Fruit fly (Drosophila melanogaster): ENCODE results near the gene Exo84.

The Exo84 gene

dm6 chr3R:26042131-26042885 is 9.7 kb downstream of the Exo84 start (continued):
- TF ChIP-seq bab2 (GFP tag; optimal IDR thresholded peaks at IDR 0.05), result peak; percentile 98
- TF ChIP-seq pzg (GFP tag; optimal IDR thresholded peaks at IDR 0.05), result peak; percentile 33
- peak; percentile 93 for TF ChIP-seq CG17385 (GFP tag; optimal IDR thresholded peaks at IDR 0.05)
- TF ChIP-seq row (GFP tag; IDR thresholded peaks at IDR 0.05), result peak; percentile 97
- peak; percentile 90 for TF ChIP-seq kay (GFP tag; optimal IDR thresholded peaks at IDR 0.05)
- peak; percentile 91 for TF ChIP-seq emc (GFP tag; optimal IDR thresholded peaks at IDR 0.05)
- TF ChIP-seq CG6813 (GFP tag; optimal IDR thresholded peaks at IDR 0.05), result peak; percentile 94
- peak; percentile 53 for TF ChIP-seq Kr (GFP tag; optimal IDR thresholded peaks at IDR 0.05)
- peak; percentile 44 for TF ChIP-seq bigmax (GFP tag; optimal IDR thresholded peaks at IDR 0.05)
- TF ChIP-seq MBD-R2 (GFP tag; IDR thresholded peaks at IDR 0.05), result peak; percentile 94
- peak; percentile 99 for TF ChIP-seq Drgx (GFP tag; IDR thresholded peaks at IDR 0.05)
- peak; percentile 86 for TF ChIP-seq ac (GFP tag; optimal IDR thresholded peaks at IDR 0.05)
- peak; percentile 90 for TF ChIP-seq sima (GFP tag; optimal IDR thresholded peaks at IDR 0.05)
- peak; percentile 96 for TF ChIP-seq pnt (GFP tag; optimal IDR thresholded peaks at IDR 0.05)
- peak; percentile 93 for TF ChIP-seq grau (tag; optimal IDR thresholded peaks at IDR 0.05)
- peak; percentile 97 for TF ChIP-seq Hmr (GFP tag; optimal IDR thresholded peaks at IDR 0.05)
- TF ChIP-seq CG18619 (GFP tag; optimal IDR thresholded peaks at IDR 0.05), result peak; percentile 95
- TF ChIP-seq B-H1 (GFP tag; IDR thresholded peaks at IDR 0.05), result peak; percentile 96
- TF ChIP-seq ind (GFP tag; optimal IDR thresholded peaks at IDR 0.05), result peak; percentile 98
- peak; percentile 90 for TF ChIP-seq CG11696 (GFP tag; IDR thresholded peaks at IDR 0.05)
- peak; percentile 96 for TF ChIP-seq CG6689 (GFP tag; IDR thresholded peaks at IDR 0.05)
- TF ChIP-seq NC2β (GFP tag; optimal IDR thresholded peaks at IDR 0.05), result peak; percentile 96
- peak; percentile 96 for TF ChIP-seq sisA (GFP tag; IDR thresholded peaks at IDR 0.05)
- peak; percentile 96 for TF ChIP-seq NfI (GFP tag; optimal IDR thresholded peaks at IDR 0.05)
- TF ChIP-seq CG31388 (GFP tag; optimal IDR thresholded peaks at IDR 0.05), result peak; percentile 89
- TF ChIP-seq HLH54F (GFP tag; optimal IDR thresholded peaks at IDR 0.05), result peak; percentile 97
- TF ChIP-seq BtbVII (GFP tag; optimal IDR thresholded peaks at IDR 0.05), result peak; percentile 94
- peak; percentile 92 for TF ChIP-seq CG1024 (GFP tag; IDR thresholded peaks at IDR 0.05)
- TF ChIP-seq bbx (GFP tag; IDR thresholded peaks at IDR 0.05; ENCODE audit: partially characterized antibody), result no peak
- peak; percentile 97 for TF ChIP-seq CG8089 (GFP tag; optimal IDR thresholded peaks at IDR 0.05)
- peak; percentile 81 for TF ChIP-seq Hey (tag; optimal IDR thresholded peaks at IDR 0.05)
- no peak for TF ChIP-seq hkb (optimal IDR thresholded peaks at IDR 0.05)
- TF ChIP-seq hkb (GFP tag; IDR thresholded peaks at IDR 0.05), result peak; percentile 98
- TF ChIP-seq Ravus (GFP tag; IDR thresholded peaks at IDR 0.05), result peak; percentile 91
- no peak for TF ChIP-seq sna (GFP tag; IDR thresholded peaks at IDR 0.05; ENCODE audit: partially characterized antibody)
- TF ChIP-seq zfh1 (GFP tag; IDR thresholded peaks at IDR 0.05), result peak; percentile 98
- peak; percentile 94 for TF ChIP-seq btn (GFP tag; optimal IDR thresholded peaks at IDR 0.05)
- peak; percentile 98 for TF ChIP-seq CG1603 (tag; optimal IDR thresholded peaks at IDR 0.05)
- no peak for TF ChIP-seq CG13894 (tag; optimal IDR thresholded peaks at IDR 0.05)
- TF ChIP-seq Nf-YA (GFP tag; IDR thresholded peaks at IDR 0.05), result peak; percentile 91
- peak; percentile 93 for TF ChIP-seq CG9215 (GFP tag; IDR thresholded peaks at IDR 0.05)
- TF ChIP-seq cwo (GFP tag; optimal IDR thresholded peaks at IDR 0.05), result peak; percentile 94
- peak; percentile 82 for TF ChIP-seq CG10321 (GFP tag; IDR thresholded peaks at IDR 0.05)
- peak; percentile 97 for TF ChIP-seq Dip3 (GFP tag; optimal IDR thresholded peaks at IDR 0.05)
- TF ChIP-seq HLHmδ (GFP tag; optimal IDR thresholded peaks at IDR 0.05), result no peak
- TF ChIP-seq tx (GFP tag; optimal IDR thresholded peaks at IDR 0.05), result peak; percentile 97
- peak; percentile 99 for TF ChIP-seq dysf (GFP tag; IDR thresholded peaks at IDR 0.05)
- TF ChIP-seq CG8924 (tag; optimal IDR thresholded peaks at IDR 0.05), result peak; percentile 94
- peak; percentile 95 for TF ChIP-seq CG12236 (GFP tag; optimal IDR thresholded peaks at IDR 0.05)
- TF ChIP-seq CG18011 (GFP tag; optimal IDR thresholded peaks at IDR 0.05), result peak; percentile 90

All from whole organism, embryonic.